Worm (Caenorhabditis elegans): ENCODE results near the gene K09C8.9.
A peak's percentile ranks its signal among the peaks of the same experiment; 100 is the strongest.

The K09C8.9 gene

ce11 chrX:10924031-10924430 is 43.6 kb downstream of the K09C8.9 start:
- TF ChIP-seq swsn-7 (tag; optimal IDR thresholded peaks at IDR 0.05), result no peak
- TF ChIP-seq ceh-8 (GFP tag; optimal IDR thresholded peaks at IDR 0.05), result no peak
- no peak for TF ChIP-seq ceh-63 (GFP tag; optimal IDR thresholded peaks at IDR 0.05)
- TF ChIP-seq zag-1 (tag; optimal IDR thresholded peaks at IDR 0.05), result no peak
- no peak for TF ChIP-seq dsc-1 (tag; optimal IDR thresholded peaks at IDR 0.05)

ce11 chrX:10919613-10920012 is 48.0 kb downstream of the K09C8.9 start, which contains the start of gene nstp-9:
Gene nstp-9, minus strand, starts transcription at chrX:10919713.
- TF ChIP-seq efl-1 (optimal IDR thresholded peaks at IDR 0.05) (no peak), efl-1 (GFP tag; optimal IDR thresholded peaks at IDR 0.05 in 1 of 2) (peak in 1 of 2 experiments; percentile 12), zip-4 (GFP tag; optimal IDR thresholded peaks at IDR 0.05) (no peak), zag-1 (tag; optimal IDR thresholded peaks at IDR 0.05) (no peak), sup-37 (GFP tag; optimal IDR thresholded peaks at IDR 0.05) (no peak), hlh-4 (tag; optimal IDR thresholded peaks at IDR 0.05) (peak; percentile 81), hlh-17 (GFP tag; optimal IDR thresholded peaks at IDR 0.05; ENCODE audit: borderline replicate concordance) (no peak), lin-15B (tag; optimal IDR thresholded peaks at IDR 0.05) (no peak), F16B12.6 (tag; optimal IDR thresholded peaks at IDR 0.05) (no peak), efl-3 (GFP tag; optimal IDR thresholded peaks at IDR 0.05) (no peak)

Data from whole organism, L1 larva.